Worm (Caenorhabditis elegans) whole organism, L1 larva: ENCODE results near the gene wrm-1.

Experiments
- C04F5.9 ChIP-seq: sonication (generic microtip); optimal IDR thresholded peaks from 2 replicates; lab custom pipeline; 2016; ENCODE audit warnings: missing genetic modification characterization, missing compliant biosample characterization
- C16A3.4 ChIP-seq: fragments of 150-350 bp; optimal IDR thresholded peaks from 2 replicates; lab custom pipeline; 2014; ENCODE audit warnings: missing biosample characterization, missing genetic modification characterization
- alr-1 ChIP-seq: fragments of 200-800 bp; sonication (Bioruptor generic); optimal IDR thresholded peaks from 2 replicates; lab custom pipeline; 2018; ENCODE audit warnings: borderline replicate concordance, mild to moderate bottlenecking, missing genetic modification characterization, missing compliant biosample characterization
- ama-1 ChIP-seq: fragments of 150-350 bp; optimal IDR thresholded peaks from 2 replicates; lab custom pipeline; 2014
- blmp-1 ChIP-seq: fragments of 150-350 bp; optimal IDR thresholded peaks from 2 replicates; lab custom pipeline; 2014; ENCODE audit warnings: missing biosample characterization, missing genetic modification characterization
- ceh-8 ChIP-seq: fragments of 200-800 bp; sonication (Bioruptor generic); optimal IDR thresholded peaks from 2 replicates; lab custom pipeline; 2018; ENCODE audit warnings: mild to moderate bottlenecking, missing genetic modification characterization, moderate library complexity, missing compliant biosample characterization
- ceh-82 ChIP-seq, 3 experiments: fragments of 150-350 bp in 1 of 3; sonication (generic microtip) in 2 of 3; optimal IDR thresholded peaks; 2 replicates each; lab custom pipeline; 2014 to 2017; ENCODE audit warnings: missing biosample characterization in 3 of 3, missing genetic modification characterization in 3 of 3
- ceh-88 ChIP-seq: fragments of 200-800 bp; sonication (Bioruptor generic); IDR thresholded peaks from 2 replicates; pipeline ENCODE4 v1.3.6; 2022; ENCODE audit warnings: missing genetic modification characterization, missing compliant biosample characterization
- dpl-1 ChIP-seq, 3 experiments: fragments of 150-350 bp in 2 of 3; sonication (generic microtip) in 1 of 3; optimal IDR thresholded peaks; 2 replicates each; lab custom pipeline; 2014 to 2017; ENCODE audit warnings: missing biosample characterization in 3 of 3, missing genetic modification characterization in 3 of 3, missing genetic modification reagents in 3 of 3
- dsc-1 ChIP-seq: sonication (generic microtip); optimal IDR thresholded peaks from 2 replicates; lab custom pipeline; 2016; ENCODE audit warnings: mild to moderate bottlenecking, missing genetic modification characterization, missing compliant biosample characterization
- efl-1 ChIP-seq, 4 experiments: fragments of 150-350 bp; optimal IDR thresholded peaks in 3 of 4; peaks in 1 of 4; 1 replicate in 1 of 4; 2 replicates in 3 of 4; lab custom pipeline; 2014; ENCODE audit warnings: missing biosample characterization in 2 of 4, missing genetic modification characterization in 2 of 4, missing genetic modification reagents in 2 of 4
- efl-3 ChIP-seq: fragments of 200-800 bp; sonication (Bioruptor generic); optimal IDR thresholded peaks from 2 replicates; lab custom pipeline; 2018; ENCODE audit warnings: mild to moderate bottlenecking, missing genetic modification characterization, missing compliant biosample characterization
- elt-2 ChIP-seq: sonication (generic microtip); optimal IDR thresholded peaks from 2 replicates; lab custom pipeline; 2016; ENCODE audit warnings: missing genetic modification characterization, mild to moderate bottlenecking, inconsistent platforms, missing compliant biosample characterization, missing genetic modification reagents
- fkh-4 ChIP-seq: sonication (generic microtip); optimal IDR thresholded peaks from 2 replicates; lab custom pipeline; 2016; ENCODE audit warnings: missing compliant biosample characterization, missing genetic modification characterization, borderline replicate concordance
- fkh-8 ChIP-seq: sonication (generic microtip); optimal IDR thresholded peaks from 2 replicates; lab custom pipeline; 2016; ENCODE audit warnings: mild to moderate bottlenecking, missing genetic modification characterization, missing compliant biosample characterization
- hlh-4 ChIP-seq: sonication (generic microtip); optimal IDR thresholded peaks from 2 replicates; lab custom pipeline; 2016; ENCODE audit warnings: mild to moderate bottlenecking, missing genetic modification characterization, missing compliant biosample characterization
- hpl-2 ChIP-seq: fragments of 150-350 bp; optimal IDR thresholded peaks from 2 replicates; lab custom pipeline; 2014; ENCODE audit warnings: missing biosample characterization, missing genetic modification reagents, missing genetic modification characterization
- isw-1 ChIP-seq: fragments of 200-800 bp; sonication (Bioruptor generic); IDR thresholded peaks from 2 replicates; pipeline ENCODE4 v1.3.6; 2022; ENCODE audit warnings: missing genetic modification characterization, missing compliant biosample characterization
- jun-1 ChIP-seq: fragments of 150-350 bp; optimal IDR thresholded peaks from 2 replicates; lab custom pipeline; 2014; ENCODE audit warnings: missing biosample characterization, missing genetic modification reagents, missing genetic modification characterization
- lin-13 ChIP-seq: fragments of 150-350 bp; optimal IDR thresholded peaks from 2 replicates; lab custom pipeline; 2014; ENCODE audit warnings: missing biosample characterization, missing genetic modification reagents, missing genetic modification characterization
- lin-14 ChIP-seq: fragments of 200-800 bp; sonication (Bioruptor generic); optimal IDR thresholded peaks from 2 replicates; lab custom pipeline; 2018; ENCODE audit warnings: mild to moderate bottlenecking, missing genetic modification characterization, moderate library complexity, missing compliant biosample characterization
- lin-15B ChIP-seq: fragments of 150-350 bp; sonication (generic microtip); optimal IDR thresholded peaks from 3 replicates; lab custom pipeline; 2014; ENCODE audit warnings: missing biosample characterization, missing genetic modification characterization
- lin-35 ChIP-seq, 2 experiments: fragments of 150-350 bp; optimal IDR thresholded peaks; 2 replicates each; lab custom pipeline; 2014; ENCODE audit warnings: missing biosample characterization in 2 of 2, missing genetic modification characterization in 2 of 2, missing genetic modification reagents in 2 of 2
- lin-39 ChIP-seq: fragments of 150-350 bp; optimal IDR thresholded peaks from 2 replicates; lab custom pipeline; 2014; ENCODE audit warnings: missing biosample characterization, missing genetic modification reagents, missing genetic modification characterization
- lir-3 ChIP-seq: sonication (generic microtip); optimal IDR thresholded peaks from 2 replicates; lab custom pipeline; 2016; ENCODE audit warnings: mild to moderate bottlenecking, missing genetic modification characterization, moderate library complexity, missing compliant biosample characterization; ENCODE audit not compliant: poor library complexity
- lsy-2 ChIP-seq, 2 experiments: fragments of 150-350 bp; optimal IDR thresholded peaks; 2 replicates each; lab custom pipeline; 2014; ENCODE audit warnings: missing biosample characterization in 2 of 2, missing genetic modification characterization in 2 of 2
- mdl-1 ChIP-seq, 2 experiments: fragments of 150-350 bp; optimal IDR thresholded peaks; 2 replicates each; lab custom pipeline; 2014 to 2017; ENCODE audit warnings: missing biosample characterization in 2 of 2, missing genetic modification characterization in 2 of 2, inconsistent platforms in 1 of 2
- mep-1 ChIP-seq: fragments of 150-350 bp; optimal IDR thresholded peaks from 2 replicates; lab custom pipeline; 2014; ENCODE audit warnings: missing biosample characterization, missing genetic modification characterization
- nhr-20 ChIP-seq: sonication (generic microtip); optimal IDR thresholded peaks from 2 replicates; lab custom pipeline; 2016; ENCODE audit warnings: mild to moderate bottlenecking, missing genetic modification characterization, missing compliant biosample characterization
- nhr-47 ChIP-seq: sonication (generic microtip); optimal IDR thresholded peaks from 2 replicates; lab custom pipeline; 2016; ENCODE audit warnings: mild to moderate bottlenecking, missing genetic modification characterization, moderate library complexity, missing compliant biosample characterization
- nhr-71 ChIP-seq: sonication (generic microtip); optimal IDR thresholded peaks from 2 replicates; lab custom pipeline; 2016; ENCODE audit warnings: mild to moderate bottlenecking, missing genetic modification characterization, moderate library complexity, missing compliant biosample characterization
- nhr-77 ChIP-seq: fragments of 150-350 bp; optimal IDR thresholded peaks from 2 replicates; lab custom pipeline; 2014; ENCODE audit warnings: missing biosample characterization, missing genetic modification characterization
- nhr-84 ChIP-seq: sonication (generic microtip); optimal IDR thresholded peaks from 2 replicates; lab custom pipeline; 2017; ENCODE audit warnings: missing biosample characterization, missing genetic modification characterization
- pax-3 ChIP-seq: fragments of 200-800 bp; sonication (Bioruptor generic); optimal IDR thresholded peaks from 2 replicates; lab custom pipeline; 2018; ENCODE audit warnings: mild to moderate bottlenecking, missing genetic modification characterization, moderate library complexity, missing compliant biosample characterization
- pqm-1 ChIP-seq: sonication (generic microtip); optimal IDR thresholded peaks from 3 replicates; lab custom pipeline; 2017; ENCODE audit warnings: missing biosample characterization, missing genetic modification characterization
- rnt-1 ChIP-seq: sonication (generic microtip); optimal IDR thresholded peaks from 2 replicates; lab custom pipeline; 2016; ENCODE audit warnings: mild to moderate bottlenecking, missing genetic modification characterization, moderate library complexity, missing compliant biosample characterization
- snpc-4 ChIP-seq: fragments of 150-350 bp; optimal IDR thresholded peaks from 2 replicates; lab custom pipeline; 2014; ENCODE audit warnings: missing biosample characterization, missing genetic modification characterization
- snu-23 ChIP-seq: sonication (generic microtip); optimal IDR thresholded peaks from 2 replicates; lab custom pipeline; 2016; ENCODE audit warnings: missing genetic modification characterization, missing compliant biosample characterization
- swsn-7 ChIP-seq: sonication (generic microtip); optimal IDR thresholded peaks from 2 replicates; lab custom pipeline; 2016; ENCODE audit warnings: missing genetic modification characterization, missing compliant biosample characterization
- tbx-2 ChIP-seq: sonication (generic microtip); optimal IDR thresholded peaks from 2 replicates; lab custom pipeline; 2016; ENCODE audit warnings: missing genetic modification characterization, missing compliant biosample characterization
- unc-62 ChIP-seq: fragments of 150-350 bp; optimal IDR thresholded peaks from 2 replicates; lab custom pipeline; 2014; ENCODE audit warnings: missing biosample characterization, missing genetic modification reagents, missing genetic modification characterization
- unc-98 ChIP-seq: fragments of 200-800 bp; sonication (Bioruptor generic); IDR thresholded peaks from 2 replicates; pipeline ENCODE4 v1.3.6; 2022; ENCODE audit warnings: missing genetic modification characterization, missing compliant biosample characterization
- xbp-1 ChIP-seq: sonication (generic microtip); optimal IDR thresholded peaks from 2 replicates; lab custom pipeline; 2016; ENCODE audit warnings: missing genetic modification characterization, missing compliant biosample characterization

The wrm-1 gene

DNA sequence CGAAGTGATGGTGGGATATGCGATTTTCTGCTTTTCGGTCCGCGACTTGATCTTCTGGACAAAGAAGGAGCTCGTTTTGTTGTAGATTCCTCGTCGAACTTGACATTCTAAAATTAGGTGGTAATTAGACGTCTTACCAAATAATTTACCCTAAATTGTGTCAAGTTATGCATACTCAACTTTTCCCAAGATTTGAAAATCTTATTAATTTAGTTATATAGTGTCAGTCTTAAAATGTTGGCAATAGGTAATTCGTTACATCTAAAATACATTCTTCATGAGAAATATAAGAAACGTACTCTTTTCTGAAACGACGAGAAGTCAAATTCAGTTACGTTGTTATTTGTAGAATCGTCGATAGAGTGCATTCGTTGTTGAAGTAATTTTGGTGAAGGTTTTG is 15.1 kb upstream of the wrm-1 start:
- TF ChIP-seq nhr-47 (tag; lab: Kevin White, UChicago) (no peak), snpc-4 (tag; lab: Kevin White, UChicago) (no peak), mep-1 (tag; lab: Kevin White, UChicago) (no peak), dpl-1 (GFP tag; optimal IDR thresholded peaks at IDR 0.05; lab: Kevin White, UChicago) (no peak), alr-1 (tag; lab: Kevin White, UChicago) (peak; percentile 99), pqm-1 (no peak)
- TF ChIP-seq, all 84 proteins: peak for 1

DNA sequence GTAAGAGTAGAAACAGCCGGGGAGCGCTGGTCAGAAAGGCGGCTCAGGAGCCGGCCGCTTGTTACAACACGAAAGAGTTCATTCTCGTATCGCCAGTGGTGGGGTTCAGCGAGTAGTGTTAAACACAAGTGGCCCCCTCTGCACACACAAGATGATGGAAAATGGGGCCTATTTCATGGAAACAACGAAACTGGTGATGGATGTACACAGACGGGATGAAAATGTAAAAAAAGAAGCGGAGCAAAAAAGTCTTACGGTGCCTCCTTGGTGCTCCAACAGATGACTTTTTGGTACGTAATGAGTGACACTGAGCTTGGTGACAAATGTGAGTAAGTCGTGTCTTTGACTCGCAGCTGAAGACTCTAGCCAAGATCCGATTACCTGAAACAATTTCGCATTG is 14.6 kb upstream of the wrm-1 start:
- TF ChIP-seq lin-13 (GFP tag; lab: Kevin White, UChicago), result no peak
- TF ChIP-seq rnt-1, result peak; percentile 50
- peak; percentile 25 for TF ChIP-seq nhr-71 (tag; lab: Kevin White, UChicago)
- TF ChIP-seq lin-14 (GFP tag; lab: Kevin White, UChicago), result peak; percentile 55
- peak in 1 of 2 experiments; percentile 19 for TF ChIP-seq lsy-2 (tag; optimal IDR thresholded peaks at IDR 0.05; lab: Kevin White, UChicago)
- peak; percentile 37 for TF ChIP-seq dsc-1 (tag; lab: Kevin White, UChicago)
- TF ChIP-seq nhr-47 (tag; lab: Kevin White, UChicago), result no peak

DNA sequence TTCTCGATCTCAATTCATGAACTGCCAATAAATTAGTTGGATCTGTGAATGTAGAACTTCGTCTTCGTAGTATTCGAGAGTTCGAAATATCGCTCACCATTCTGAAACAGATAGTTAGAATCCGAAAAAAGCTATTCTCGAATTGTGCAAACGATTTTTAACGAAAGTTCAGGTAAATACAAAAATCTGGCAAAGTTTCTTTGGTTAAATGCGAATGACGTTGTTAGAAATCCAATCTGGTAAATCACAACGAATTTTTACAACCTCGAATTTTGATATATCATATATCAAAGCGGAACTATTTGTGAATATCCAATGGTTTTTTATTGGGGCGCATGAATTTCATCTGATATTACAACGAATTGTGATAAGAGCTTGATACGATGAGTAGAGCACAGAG is 13.4 kb upstream of the wrm-1 start, which contains the start of gene hpo-28:
TSS of gene hpo-28 (minus strand) at position 101 of the 400 bp plus-strand sequence.
- no peak for TF ChIP-seq lin-35 (GFP tag; optimal IDR thresholded peaks at IDR 0.05; lab: Kevin White, UChicago)
- no peak for TF ChIP-seq ceh-88
- no peak for TF ChIP-seq swsn-7
- TF ChIP-seq efl-3, result no peak
- TF ChIP-seq efl-1 (optimal IDR thresholded peaks at IDR 0.05; lab: Kevin White, UChicago), result no peak
- peak in 1 of 2 experiments; percentile 27 for TF ChIP-seq efl-1 (GFP tag; optimal IDR thresholded peaks at IDR 0.05 in 1 of 2; lab: Kevin White, UChicago)
- TF ChIP-seq snu-23 (GFP tag; lab: Kevin White, UChicago), result no peak
- no peak for TF ChIP-seq isw-1 (GFP tag; lab: Robert Waterston, UW)
- TF ChIP-seq rnt-1, result peak; percentile 13

DNA sequence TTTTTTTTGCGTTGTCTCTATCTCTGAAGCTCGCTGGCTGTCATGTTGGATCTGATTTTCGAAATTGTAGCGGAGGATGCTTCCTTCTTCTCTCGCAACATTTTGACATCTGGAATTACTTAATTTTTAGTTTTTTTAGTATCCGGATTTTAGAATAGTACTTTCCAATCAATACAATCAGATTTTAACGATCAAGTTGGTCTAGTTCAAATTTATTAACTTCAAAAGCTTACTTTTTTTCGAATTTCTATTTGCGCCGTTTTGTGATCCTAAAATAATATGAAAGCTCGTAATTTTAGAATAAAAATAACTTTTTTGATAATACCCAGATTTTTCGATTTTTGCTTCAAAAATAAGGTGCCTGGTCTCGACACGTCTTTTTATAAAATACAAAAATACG is 12.6 kb upstream of the wrm-1 start, which contains the start of gene B0336.12:
TSS of gene B0336.12 (minus strand) at position 101 of the 400 bp plus-strand sequence.
- TF ChIP-seq lin-39 (tag; lab: Kevin White, UChicago) (no peak), fkh-4 (tag; lab: Kevin White, UChicago) (peak; percentile 41), dsc-1 (tag; lab: Kevin White, UChicago) (peak; percentile 82)

DNA sequence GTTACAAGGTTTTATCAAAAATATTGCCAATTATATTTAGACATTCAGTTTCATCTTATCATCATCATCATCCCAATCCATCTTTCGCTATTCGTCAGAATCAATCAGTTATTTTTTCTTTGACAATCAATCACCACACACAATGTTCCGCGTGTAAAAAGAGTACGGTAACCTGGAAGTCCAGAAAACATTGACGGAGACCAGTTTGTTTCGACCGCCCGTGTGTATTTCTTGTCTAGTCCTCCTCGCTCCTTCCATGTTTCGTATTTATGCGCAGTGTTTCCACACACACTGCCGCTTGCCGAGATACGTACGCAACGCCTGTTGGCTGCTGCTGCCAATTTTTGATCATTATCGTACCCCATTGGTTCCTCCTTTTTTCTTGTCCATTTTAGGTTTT is 12.0 kb upstream of the wrm-1 start:
- TF ChIP-seq lsy-2 (tag; optimal IDR thresholded peaks at IDR 0.05; lab: Kevin White, UChicago) (peak in 1 of 2 experiments; percentile 87), jun-1 (tag; lab: Kevin White, UChicago) (no peak), swsn-7 (no peak), lin-15B (tag; lab: Kevin White, UChicago) (no peak), nhr-84 (tag; lab: Kevin White, UChicago) (no peak), C16A3.4 (tag; lab: Kevin White, UChicago) (peak; percentile 36), hpl-2 (GFP tag; lab: Kevin White, UChicago) (no peak), nhr-20 (tag; lab: Kevin White, UChicago) (peak; percentile 43), nhr-77 (tag; lab: Kevin White, UChicago) (no peak), efl-1 (optimal IDR thresholded peaks at IDR 0.05; lab: Kevin White, UChicago) (peak in 1 of 2 experiments; percentile 24), efl-1 (GFP tag; optimal IDR thresholded peaks at IDR 0.05 in 1 of 2; lab: Kevin White, UChicago) (peak in 1 of 2 experiments; percentile 5), dpl-1 (GFP tag; optimal IDR thresholded peaks at IDR 0.05; lab: Kevin White, UChicago) (peak in 1 of 3 experiments; percentile 8), unc-98 (no peak), pqm-1 (no peak), snu-23 (GFP tag; lab: Kevin White, UChicago) (peak; percentile 58), pax-3 (tag; lab: Kevin White, UChicago) (no peak), blmp-1 (peak; percentile 76), unc-62 (GFP tag; lab: Kevin White, UChicago) (no peak), nhr-71 (tag; lab: Kevin White, UChicago) (peak; percentile 37), hlh-4 (tag; lab: Kevin White, UChicago) (no peak), lir-3 (tag; lab: Kevin White, UChicago) (no peak), mdl-1 (tag; optimal IDR thresholded peaks at IDR 0.05; lab: Kevin White, UChicago) (peak in 1 of 2 experiments; percentile 53), elt-2 (peak; percentile 38), ceh-8 (GFP tag; lab: Kevin White, UChicago) (no peak), ama-1 (lab: Kevin White, UChicago) (no peak), tbx-2 (tag; lab: Kevin White, UChicago) (peak; percentile 29), ceh-82 (tag; optimal IDR thresholded peaks at IDR 0.05; lab: Kevin White, UChicago) (peak in 1 of 3 experiments; percentile 2), fkh-8 (tag; lab: Kevin White, UChicago) (no peak), C04F5.9 (tag; lab: Kevin White, UChicago) (no peak), xbp-1 (peak; percentile 30)
